Fruit fly (Drosophila melanogaster) whole organism, embryonic: ENCODE data around the gene Lamtor4.

Experiments used
- Atf-2 ChIP-seq: fragments of 200-800 bp; sonication (Bioruptor generic); optimal IDR thresholded peaks from 2 replicates; lab custom pipeline; 2016; ENCODE audit warnings: missing biosample characterization, missing genetic modification characterization
- BEAF-32 ChIP-seq: fragments of 200-800 bp; sonication (Bioruptor generic); optimal IDR thresholded peaks from 3 replicates; lab custom pipeline; 2017; ENCODE audit warnings: missing biosample characterization, missing genetic modification characterization, mild to moderate bottlenecking, moderate library complexity, missing genetic modification reagents
- Blimp-1 ChIP-seq: fragments of 200-800 bp; sonication (Bioruptor generic); optimal IDR thresholded peaks from 3 replicates; lab custom pipeline; 2018; ENCODE audit warnings: missing biosample characterization, missing genetic modification characterization, mild to moderate bottlenecking, moderate library complexity, missing genetic modification reagents
- CG10431 ChIP-seq: fragments of 200-800 bp; sonication (Bioruptor generic); optimal IDR thresholded peaks from 3 replicates; lab custom pipeline; 2018; ENCODE audit warnings: missing biosample characterization, mild to moderate bottlenecking, missing genetic modification characterization
- CG10462 ChIP-seq: fragments of 200-800 bp; sonication (Bioruptor generic); optimal IDR thresholded peaks from 2 replicates; lab custom pipeline; 2016; ENCODE audit warnings: missing biosample characterization, missing genetic modification characterization
- CG11085 ChIP-seq: fragments of 200-800 bp; sonication (Bioruptor generic); IDR thresholded peaks from 2 replicates; pipeline ENCODE4 v1.3.6; 2022; ENCODE audit warnings: missing biosample characterization, missing genetic modification characterization
- CG11247 ChIP-seq: fragments of 200-800 bp; sonication (Bioruptor generic); IDR thresholded peaks from 2 replicates; pipeline ENCODE4 v1.3.6; 2022; ENCODE audit warnings: missing biosample characterization, missing genetic modification characterization
- CG12071 ChIP-seq: fragments of 200-800 bp; sonication (Bioruptor generic); optimal IDR thresholded peaks from 3 replicates; lab custom pipeline; 2018; ENCODE audit warnings: missing biosample characterization, mild to moderate bottlenecking, missing genetic modification characterization
- CG1602 ChIP-seq: fragments of 200-800 bp; sonication (Bioruptor generic); optimal IDR thresholded peaks from 3 replicates; lab custom pipeline; 2016; ENCODE audit warnings: missing biosample characterization, missing genetic modification characterization
- CG17912 ChIP-seq: fragments of 200-800 bp; sonication (Bioruptor generic); optimal IDR thresholded peaks from 2 replicates; lab custom pipeline; 2018; ENCODE audit warnings: missing biosample characterization, mild to moderate bottlenecking, missing genetic modification characterization
- CG18011 ChIP-seq: fragments of 200-800 bp; sonication (Bioruptor generic); optimal IDR thresholded peaks from 2 replicates; lab custom pipeline; 2017; ENCODE audit warnings: missing biosample characterization, missing genetic modification characterization, mild to moderate bottlenecking, moderate library complexity, missing genotype
- CG2712 ChIP-seq: fragments of 200-800 bp; optimal IDR thresholded peaks from 3 replicates; lab custom pipeline; 2019; ENCODE audit warnings: missing biosample characterization, mild to moderate bottlenecking, missing genetic modification characterization, moderate library complexity
- CG30020 ChIP-seq: fragments of 200-800 bp; optimal IDR thresholded peaks from 2 replicates; lab custom pipeline; 2019; ENCODE audit warnings: missing biosample characterization, mild to moderate bottlenecking, missing genetic modification characterization, moderate library complexity
- CG30403 ChIP-seq: fragments of 200-800 bp; sonication (Bioruptor generic); optimal IDR thresholded peaks from 3 replicates; lab custom pipeline; 2016; ENCODE audit warnings: missing biosample characterization, missing genetic modification characterization
- CG30431 ChIP-seq: fragments of 200-800 bp; sonication (Bioruptor generic); optimal IDR thresholded peaks from 2 replicates; lab custom pipeline; 2017; ENCODE audit warnings: missing biosample characterization, missing genetic modification characterization
- CG4424 ChIP-seq: fragments of 200-800 bp; sonication (Bioruptor generic); optimal IDR thresholded peaks from 3 replicates; lab custom pipeline; 2016; ENCODE audit warnings: missing biosample characterization, missing genetic modification characterization
- CG6175 ChIP-seq: fragments of 200-800 bp; sonication (Bioruptor generic); IDR thresholded peaks from 3 replicates; pipeline ENCODE4 v1.3.6; 2022; ENCODE audit warnings: missing biosample characterization, missing genetic modification characterization
- Dll ChIP-seq: fragments of 200-800 bp; sonication (Bioruptor generic); IDR thresholded peaks from 4 replicates; pipeline ENCODE4 v1.3.6; 2022; ENCODE audit warnings: missing biosample characterization, missing genetic modification characterization; ENCODE audit not compliant: partially characterized antibody
- HLH3B ChIP-seq: fragments of 200-800 bp; sonication (Bioruptor generic); IDR thresholded peaks from 2 replicates; pipeline ENCODE4 v1.3.6; 2022; ENCODE audit warnings: missing biosample characterization, missing genetic modification characterization
- Lhr ChIP-seq: fragments of 200-800 bp; sonication (Bioruptor generic); optimal IDR thresholded peaks from 3 replicates; lab custom pipeline; 2017; ENCODE audit warnings: mild to moderate bottlenecking, missing biosample characterization, missing genetic modification reagents, missing genetic modification characterization
- Med ChIP-seq: fragments of 200-800 bp; sonication (Bioruptor generic); peaks from one replicate; lab custom pipeline; 2016; ENCODE audit warnings: missing biosample characterization, missing genetic modification characterization, mild to moderate bottlenecking, inconsistent platforms, moderate library complexity
- Mes4 ChIP-seq: fragments of 200-800 bp; sonication (Bioruptor generic); optimal IDR thresholded peaks from 2 replicates; lab custom pipeline; 2016; ENCODE audit warnings: missing biosample characterization, missing genetic modification characterization
- Neu2 ChIP-seq: fragments of 200-800 bp; sonication (Bioruptor generic); optimal IDR thresholded peaks from 3 replicates; lab custom pipeline; 2016; ENCODE audit warnings: missing biosample characterization, missing genetic modification characterization, borderline replicate concordance
- Rfx ChIP-seq: fragments of 200-800 bp; sonication (Bioruptor generic); IDR thresholded peaks from 2 replicates; pipeline ENCODE4 v1.3.6; 2022; ENCODE audit warnings: missing biosample characterization, missing genetic modification characterization
- Sry-β ChIP-seq: fragments of 200-800 bp; sonication (Bioruptor generic); optimal IDR thresholded peaks from 2 replicates; lab custom pipeline; 2018; ENCODE audit warnings: missing biosample characterization, mild to moderate bottlenecking, missing genetic modification characterization, moderate library complexity
- Ssrp ChIP-seq: fragments of 200-800 bp; sonication (Bioruptor generic); optimal IDR thresholded peaks from 2 replicates; lab custom pipeline; 2018; ENCODE audit warnings: missing biosample characterization, mild to moderate bottlenecking, missing genetic modification characterization, moderate library complexity
- Xbp1 ChIP-seq: fragments of 200-800 bp; sonication (Bioruptor generic); optimal IDR thresholded peaks from 3 replicates; lab custom pipeline; 2016; ENCODE audit warnings: missing biosample characterization, mild to moderate bottlenecking, missing genetic modification characterization
- chif ChIP-seq, 2 experiments: fragments of 200-800 bp; sonication (Bioruptor generic); optimal IDR thresholded peaks; 3 replicates each; lab custom pipeline; 2016; ENCODE audit warnings: missing biosample characterization in 2 of 2, missing genetic modification characterization in 2 of 2
- crc ChIP-seq: fragments of 200-800 bp; sonication (Bioruptor generic); optimal IDR thresholded peaks from 2 replicates; lab custom pipeline; 2016; ENCODE audit warnings: missing biosample characterization, missing genetic modification characterization
- dm ChIP-seq: fragments of 200-800 bp; sonication (Bioruptor generic); optimal IDR thresholded peaks from 3 replicates; lab custom pipeline; 2016; ENCODE audit warnings: missing biosample characterization, missing genetic modification characterization
- ewg ChIP-seq: fragments of 200-800 bp; sonication (Bioruptor generic); optimal IDR thresholded peaks from 3 replicates; lab custom pipeline; 2017; ENCODE audit warnings: mild to moderate bottlenecking, missing biosample characterization, missing genetic modification reagents, missing genetic modification characterization
- ftz-f1 ChIP-seq: fragments of 200-800 bp; sonication (Bioruptor generic); optimal IDR thresholded peaks from 2 replicates; lab custom pipeline; 2016; ENCODE audit warnings: missing biosample characterization, missing genetic modification characterization
- gem ChIP-seq: fragments of 200-800 bp; sonication (Bioruptor generic); optimal IDR thresholded peaks from 2 replicates; lab custom pipeline; 2019; ENCODE audit warnings: missing biosample characterization, mild to moderate bottlenecking, missing genetic modification characterization, moderate library complexity
- gfzf ChIP-seq: fragments of 200-800 bp; sonication (Bioruptor generic); optimal IDR thresholded peaks from 2 replicates; lab custom pipeline; 2016; ENCODE audit warnings: missing biosample characterization, mild to moderate bottlenecking, missing genetic modification characterization, moderate library complexity
- grau ChIP-seq: fragments of 200-800 bp; optimal IDR thresholded peaks from 3 replicates; lab custom pipeline; 2019; ENCODE audit warnings: missing biosample characterization, mild to moderate bottlenecking, missing genetic modification characterization, moderate library complexity
- ham ChIP-seq: fragments of 200-800 bp; sonication (Bioruptor generic); IDR thresholded peaks from 2 replicates; pipeline ENCODE4 v1.3.6; 2022; ENCODE audit warnings: missing biosample characterization, missing genetic modification characterization
- jigr1 ChIP-seq: fragments of 200-800 bp; sonication (Bioruptor generic); IDR thresholded peaks from 3 replicates; pipeline ENCODE4 v1.3.6; 2022; ENCODE audit warnings: missing biosample characterization, missing genetic modification characterization
- lilli ChIP-seq: fragments of 200-800 bp; sonication (Bioruptor generic); optimal IDR thresholded peaks from 3 replicates; lab custom pipeline; 2016; ENCODE audit warnings: missing biosample characterization, missing genetic modification characterization
- luna ChIP-seq: fragments of 200-800 bp; sonication (Bioruptor generic); optimal IDR thresholded peaks from 2 replicates; lab custom pipeline; 2016; ENCODE audit warnings: missing biosample characterization, missing genetic modification characterization
- mam ChIP-seq: fragments of 200-800 bp; sonication (Bioruptor generic); optimal IDR thresholded peaks from 3 replicates; lab custom pipeline; 2016; ENCODE audit warnings: missing biosample characterization, missing genetic modification characterization
- nerfin-1 ChIP-seq: fragments of 200-800 bp; sonication (Bioruptor generic); optimal IDR thresholded peaks from 3 replicates; lab custom pipeline; 2019; ENCODE audit warnings: missing biosample characterization, mild to moderate bottlenecking, missing genetic modification characterization, moderate library complexity
- pan ChIP-seq, 4 experiments: fragments of >200 bp in 3 of 4; fragments of 200-800 bp in 1 of 4; sonication (Bioruptor generic) in 1 of 4; optimal IDR thresholded peaks in 3 of 4; IDR thresholded peaks in 1 of 4; 2 replicates each; pipeline versions ENCODE4 v1.3.6 to Lab custom; 2017 to 2022; ENCODE audit warnings: missing biosample characterization in 2 of 4, missing genetic modification characterization in 2 of 4, mixed read lengths in 1 of 4
- pzg ChIP-seq: fragments of 200-800 bp; sonication (Bioruptor generic); optimal IDR thresholded peaks from 3 replicates; lab custom pipeline; 2018; ENCODE audit warnings: missing biosample characterization, mild to moderate bottlenecking, missing genetic modification characterization, moderate library complexity
- sens-2 ChIP-seq: fragments of 200-800 bp; sonication (Bioruptor generic); IDR thresholded peaks from 2 replicates; pipeline ENCODE4 v1.3.6; 2022; ENCODE audit warnings: missing biosample characterization, missing genetic modification characterization
- sna ChIP-seq: fragments of 200-800 bp; sonication (Bioruptor generic); IDR thresholded peaks from 2 replicates; pipeline ENCODE4 v1.3.6; 2022; ENCODE audit warnings: missing biosample characterization, missing genetic modification characterization; ENCODE audit not compliant: partially characterized antibody
- sqz ChIP-seq: fragments of 200-800 bp; sonication (Bioruptor generic); optimal IDR thresholded peaks from 3 replicates; lab custom pipeline; 2018; ENCODE audit warnings: missing biosample characterization, mild to moderate bottlenecking, missing genetic modification characterization
- tgo ChIP-seq: fragments of 200-800 bp; sonication (Bioruptor generic); IDR thresholded peaks from 3 replicates; pipeline ENCODE4 v1.3.6; 2022; ENCODE audit warnings: missing biosample characterization, missing genetic modification characterization
- trem ChIP-seq: fragments of 200-800 bp; optimal IDR thresholded peaks from 3 replicates; lab custom pipeline; 2019; ENCODE audit warnings: missing biosample characterization, mild to moderate bottlenecking, missing genetic modification characterization, moderate library complexity
- vvl ChIP-seq: fragments of 200-800 bp; sonication (Bioruptor generic); IDR thresholded peaks from 2 replicates; pipeline ENCODE4 v1.3.6; 2022; ENCODE audit warnings: missing biosample characterization, missing genetic modification characterization
- wdn ChIP-seq: fragments of 200-800 bp; sonication (Bioruptor generic); IDR thresholded peaks from 2 replicates; pipeline ENCODE4 v1.3.6; 2022; ENCODE audit warnings: missing biosample characterization, missing genetic modification characterization
- yki ChIP-seq: fragments of >200 bp; optimal IDR thresholded peaks from 3 replicates; lab custom pipeline; 2018

Lamtor4 gene

DNA sequence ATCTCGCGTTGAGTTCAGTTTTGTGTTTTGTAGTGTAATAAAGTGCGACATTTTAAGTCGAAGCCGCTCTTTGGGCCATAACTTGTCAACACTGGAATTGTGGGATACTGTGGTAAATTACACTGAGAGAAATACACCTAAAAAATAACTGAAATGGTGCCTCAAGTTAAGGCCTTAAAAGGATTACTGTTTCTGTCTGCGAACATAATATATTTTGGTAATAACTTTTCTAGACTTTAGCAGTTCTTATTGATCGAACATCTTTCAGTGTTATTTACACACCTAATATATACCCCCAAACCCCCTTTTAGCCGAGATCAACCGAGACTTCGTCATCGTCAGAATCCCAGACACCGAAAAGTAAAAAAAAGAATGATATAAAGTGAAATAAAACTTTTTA is 44.9 kb upstream of the Lamtor4 start (continued):
- TF ChIP-seq Med (GFP tag; lab: Kevin White, UChicago) (peak; percentile 87), CG11085 (GFP tag; lab: Robert Waterston, UW) (no peak), ham (GFP tag; lab: Robert Waterston, UW) (no peak), Atf-2 (GFP tag; lab: Kevin White, UChicago) (peak; percentile 0), grau (tag; lab: Kevin White, UChicago) (peak; percentile 36), trem (peak; percentile 9), jigr1 (GFP tag; lab: Robert Waterston, UW) (no peak), tgo (GFP tag; lab: Robert Waterston, UW) (no peak), CG10462 (no peak), CG10431 (GFP tag; lab: Kevin White, UChicago) (no peak), pan (optimal IDR thresholded peaks at IDR 0.05; lab: Kevin White, UChicago) (no peak), pan (GFP tag; optimal IDR thresholded peaks at IDR 0.05 in 1 of 2, IDR thresholded peaks at IDR 0.05 in 1 of 2) (peak in 1 of 2 experiments; percentile 40), CG30020 (no peak), CG1602 (GFP tag; lab: Kevin White, UChicago) (no peak), gem (tag; lab: Kevin White, UChicago) (peak; percentile 68), ftz-f1 (GFP tag; lab: Kevin White, UChicago) (no peak), lilli (GFP tag; lab: Kevin White, UChicago) (peak; percentile 37), ewg (GFP tag; lab: Kevin White, UChicago) (peak; percentile 31), sens-2 (GFP tag; lab: Robert Waterston, UW) (no peak), CG11247 (GFP tag; lab: Robert Waterston, UW) (0 out of 2 replicates have a peak, but pooled peaks have one; percentile 28), Rfx (peak; percentile 37; the same call in 1 of the 2 replicates), Mes4 (GFP tag; lab: Kevin White, UChicago) (no peak), pzg (no peak), CG6175 (GFP tag; lab: Robert Waterston, UW) (no peak), mam (GFP tag; lab: Kevin White, UChicago) (peak; percentile 22), dm (no peak), Xbp1 (peak; percentile 45), chif (GFP tag; optimal IDR thresholded peaks at IDR 0.05; lab: Kevin White, UChicago) (peak in 1 of 2 experiments; percentile 45), HLH3B (GFP tag; lab: Robert Waterston, UW) (peak; percentile 30; the same call in 1 of the 2 replicates), Ssrp (tag; lab: Kevin White, UChicago) (peak; percentile 45), sqz (GFP tag; lab: Kevin White, UChicago) (no peak), CG30431 (peak; percentile 0), Lhr (GFP tag; lab: Kevin White, UChicago) (no peak), nerfin-1 (no peak), CG30403 (peak; percentile 26), CG2712 (tag; lab: Kevin White, UChicago) (peak; percentile 74), sna (no peak), yki (no peak), Blimp-1 (peak; percentile 62), BEAF-32 (GFP tag; lab: Kevin White, UChicago) (no peak), CG17912 (no peak), Dll (GFP tag; lab: Robert Waterston, UW) (no peak), wdn (GFP tag; lab: Robert Waterston, UW) (no peak), Neu2 (GFP tag; lab: Kevin White, UChicago) (no peak), gfzf (no peak), luna (no peak), Sry-β (GFP tag; lab: Kevin White, UChicago) (no peak), crc (GFP tag; lab: Kevin White, UChicago) (no peak), CG12071 (GFP tag; lab: Kevin White, UChicago) (no peak), CG18011 (GFP tag; lab: Kevin White, UChicago) (no peak), CG4424 (peak; percentile 61), vvl (peak; percentile 59)
